Worm (Caenorhabditis elegans) whole organism, L4 larva: ENCODE results near the gene Y17G9B.5.
"Not testable (repeated sequence)": the region's sequence is repeated elsewhere in the genome, so short reads cannot be mapped to it uniquely, and the experiment has no call there.

Source experiments
- D1046.2 ChIP-seq: fragments of 200-800 bp; sonication (Bioruptor generic); IDR thresholded peaks from 2 replicates; pipeline ENCODE4 v1.3.6; 2022; ENCODE audit warnings: missing genetic modification characterization, missing compliant biosample characterization
- F26F4.8 ChIP-seq: fragments of 200-800 bp; sonication (Bioruptor generic); conservative IDR thresholded peaks from 2 replicates; pipeline ENCODE4 v1.3.6; 2022; ENCODE audit warnings: missing genetic modification characterization, missing compliant biosample characterization
- F49E8.2 ChIP-seq: sonication (generic microtip); optimal IDR thresholded peaks from 2 replicates; lab custom pipeline; 2016; ENCODE audit warnings: missing compliant biosample characterization, mild to moderate bottlenecking, missing genetic modification characterization, borderline replicate concordance
- T20F7.1 ChIP-seq: fragments of 200-800 bp; sonication (Bioruptor generic); optimal IDR thresholded peaks from 2 replicates; lab custom pipeline; 2018; ENCODE audit warnings: mild to moderate bottlenecking, missing genetic modification characterization, missing compliant biosample characterization
- T26A8.4 ChIP-seq: fragments of 200-800 bp; sonication (Bioruptor generic); IDR thresholded peaks from 2 replicates; pipeline ENCODE4 v1.3.6; 2022; ENCODE audit warnings: missing genetic modification characterization, missing compliant biosample characterization
- Y48G9A.11 ChIP-seq: fragments of 200-800 bp; sonication (Bioruptor generic); IDR thresholded peaks from 2 replicates; pipeline ENCODE4 v1.3.6; 2022; ENCODE audit warnings: missing genetic modification reagents, missing genetic modification characterization, missing compliant biosample characterization
- Y75B8A.6 ChIP-seq: fragments of 200-800 bp; sonication (Bioruptor generic); IDR thresholded peaks from 2 replicates; pipeline ENCODE4 v1.3.6; 2022; ENCODE audit warnings: missing genetic modification reagents, missing genetic modification characterization, missing compliant biosample characterization
- ZK337.2 ChIP-seq: fragments of 200-800 bp; sonication (Bioruptor generic); IDR thresholded peaks from 2 replicates; pipeline ENCODE4 v1.3.6; 2022; ENCODE audit warnings: missing genetic modification reagents, missing genetic modification characterization, missing compliant biosample characterization
- ZK546.5 ChIP-seq, 2 experiments: sonication (generic microtip); optimal IDR thresholded peaks; 2 replicates each; lab custom pipeline; 2017; ENCODE audit warnings: missing biosample characterization in 2 of 2, missing genetic modification characterization in 2 of 2
- ceh-20 ChIP-seq: fragments of 200-800 bp; sonication (Bioruptor generic); IDR thresholded peaks from 2 replicates; pipeline ENCODE4 v1.3.6; 2022; ENCODE audit warnings: missing genetic modification reagents, missing genetic modification characterization, missing compliant biosample characterization
- ceh-32 ChIP-seq: sonication (generic microtip); optimal IDR thresholded peaks from 2 replicates; lab custom pipeline; 2016; ENCODE audit warnings: mild to moderate bottlenecking, missing genetic modification characterization, missing compliant biosample characterization; ENCODE audit not compliant: poor library complexity
- ctbp-1 ChIP-seq: fragments of 200-800 bp; sonication (Bioruptor generic); IDR thresholded peaks from 2 replicates; pipeline ENCODE4 v1.3.6; 2022; ENCODE audit warnings: missing genetic modification reagents, missing genetic modification characterization, missing compliant biosample characterization
- daf-19 ChIP-seq: fragments of 200-800 bp; sonication (Bioruptor generic); conservative IDR thresholded peaks from 2 replicates; pipeline ENCODE4 v1.3.6; 2022; ENCODE audit warnings: missing genetic modification characterization, missing compliant biosample characterization
- daf-8 ChIP-seq: fragments of 200-800 bp; sonication (Bioruptor generic); IDR thresholded peaks from 2 replicates; pipeline ENCODE4 v1.3.6; 2022; ENCODE audit warnings: missing genetic modification characterization, missing compliant biosample characterization
- dmd-6 ChIP-seq: fragments of 200-800 bp; sonication (Bioruptor generic); IDR thresholded peaks from 2 replicates; pipeline ENCODE4 v1.3.6; 2022; ENCODE audit warnings: missing genetic modification reagents, missing genetic modification characterization, missing compliant biosample characterization
- dmd-8 ChIP-seq: fragments of 200-800 bp; sonication (Bioruptor generic); IDR thresholded peaks from 2 replicates; pipeline ENCODE4 v1.3.6; 2022; ENCODE audit warnings: missing genetic modification characterization, missing compliant biosample characterization
- dmd-9 ChIP-seq: fragments of 200-800 bp; sonication (Bioruptor generic); IDR thresholded peaks from 2 replicates; pipeline ENCODE4 v1.3.6; 2022; ENCODE audit warnings: missing genetic modification reagents, missing genetic modification characterization, missing compliant biosample characterization
- dpl-1 ChIP-seq: fragments of 150-350 bp; optimal IDR thresholded peaks from 2 replicates; lab custom pipeline; 2014; ENCODE audit warnings: missing biosample characterization, missing genetic modification reagents, missing genetic modification characterization
- egl-43 ChIP-seq: fragments of 200-800 bp; sonication (Bioruptor generic); IDR thresholded peaks from 2 replicates; pipeline ENCODE4 v1.3.6; 2022; ENCODE audit warnings: missing genetic modification reagents, missing genetic modification characterization, missing compliant biosample characterization
- hif-1 ChIP-seq, 2 experiments: sonication (generic microtip); optimal IDR thresholded peaks; 2 replicates each; lab custom pipeline; 2016 to 2017; ENCODE audit warnings: missing compliant biosample characterization in 2 of 2, missing genetic modification characterization in 2 of 2, missing genetic modification reagents in 2 of 2, missing genotype in 2 of 2, mild to moderate bottlenecking in 1 of 2
- hmg-1.1 ChIP-seq: fragments of 200-800 bp; sonication (Bioruptor generic); IDR thresholded peaks from 2 replicates; pipeline ENCODE4 v1.3.6; 2022; ENCODE audit warnings: missing genetic modification reagents, missing genetic modification characterization, missing compliant biosample characterization
- lin-1 ChIP-seq: fragments of 200-800 bp; sonication (Bioruptor generic); IDR thresholded peaks from 2 replicates; pipeline ENCODE4 v1.3.6; 2022; ENCODE audit warnings: missing genetic modification reagents, missing genetic modification characterization, missing compliant biosample characterization
- lin-15B ChIP-seq: fragments of 150-350 bp; sonication (generic microtip); optimal IDR thresholded peaks from 3 replicates; lab custom pipeline; 2014; ENCODE audit warnings: missing biosample characterization, missing genetic modification characterization
- lin-29 ChIP-seq: fragments of 200-800 bp; sonication (Bioruptor generic); IDR thresholded peaks from 2 replicates; pipeline ENCODE4 v1.3.6; 2022; ENCODE audit warnings: missing genetic modification reagents, missing genetic modification characterization, missing compliant biosample characterization
- lin-38 ChIP-seq: fragments of 200-800 bp; sonication (Bioruptor generic); IDR thresholded peaks from 2 replicates; pipeline ENCODE4 v1.3.6; 2022; ENCODE audit warnings: missing genetic modification reagents, missing genetic modification characterization, missing compliant biosample characterization
- lir-3 ChIP-seq: sonication (generic microtip); optimal IDR thresholded peaks from 2 replicates; lab custom pipeline; 2016; ENCODE audit warnings: mild to moderate bottlenecking, missing genetic modification characterization, missing compliant biosample characterization
- lsy-2 ChIP-seq, 2 experiments: fragments of 150-350 bp in 1 of 2; sonication (generic microtip) in 1 of 2; optimal IDR thresholded peaks; 2 replicates each; lab custom pipeline; 2014 to 2017; ENCODE audit warnings: missing biosample characterization in 2 of 2, missing genetic modification characterization in 2 of 2
- madf-5 ChIP-seq, 2 experiments: fragments of 200-800 bp; sonication (Bioruptor generic); IDR thresholded peaks; 2 replicates each; pipeline ENCODE4 v1.3.6; 2022; ENCODE audit warnings: missing compliant biosample characterization in 2 of 2, missing genetic modification characterization in 2 of 2
- mdt-29 ChIP-seq: fragments of 200-800 bp; sonication (Bioruptor generic); IDR thresholded peaks from 2 replicates; pipeline ENCODE4 v1.3.6; 2022; ENCODE audit warnings: missing genetic modification reagents, missing genetic modification characterization, missing compliant biosample characterization
- mxl-2 ChIP-seq: fragments of 200-800 bp; sonication (Bioruptor generic); conservative IDR thresholded peaks from 2 replicates; pipeline ENCODE4 v1.3.6; 2022; ENCODE audit warnings: missing genetic modification reagents, missing genetic modification characterization, missing compliant biosample characterization
- nhr-102 ChIP-seq: sonication (generic microtip); optimal IDR thresholded peaks from 2 replicates; lab custom pipeline; 2016; ENCODE audit warnings: mild to moderate bottlenecking, missing genetic modification characterization, moderate library complexity, missing compliant biosample characterization
- nhr-11 ChIP-seq: fragments of 150-350 bp; optimal IDR thresholded peaks from 2 replicates; lab custom pipeline; 2014; ENCODE audit warnings: missing biosample characterization, missing genetic modification characterization
- nhr-237 ChIP-seq: sonication (generic microtip); optimal IDR thresholded peaks from 2 replicates; lab custom pipeline; 2017; ENCODE audit warnings: missing biosample characterization, missing genetic modification characterization
- nhr-28 ChIP-seq: fragments of 150-350 bp; optimal IDR thresholded peaks from 2 replicates; lab custom pipeline; 2014; ENCODE audit warnings: missing biosample characterization, missing genetic modification characterization
- nhr-41 ChIP-seq: fragments of 200-800 bp; sonication (Bioruptor generic); IDR thresholded peaks from 2 replicates; pipeline ENCODE4 v1.3.6; 2022; ENCODE audit warnings: missing genetic modification reagents, missing genetic modification characterization, missing compliant biosample characterization
- nhr-42 ChIP-seq: fragments of 200-800 bp; sonication (Bioruptor generic); IDR thresholded peaks from 2 replicates; pipeline ENCODE4 v1.3.6; 2022; ENCODE audit warnings: missing genetic modification characterization, missing compliant biosample characterization
- nhr-77 ChIP-seq: fragments of 150-350 bp; optimal IDR thresholded peaks from 2 replicates; lab custom pipeline; 2014; ENCODE audit warnings: missing biosample characterization, missing genetic modification characterization
- pha-4 ChIP-seq, 2 experiments: fragments of 150-350 bp in 1 of 2; fragments of 200-800 bp in 1 of 2; sonication (Bioruptor generic) in 1 of 2; IDR thresholded peaks in 1 of 2; optimal IDR thresholded peaks in 1 of 2; 2 replicates each; pipeline versions ENCODE4 v1.3.6 to Lab custom; 2014 to 2022; ENCODE audit warnings: missing genetic modification characterization in 2 of 2, missing genetic modification reagents in 2 of 2, missing biosample characterization in 1 of 2, missing compliant biosample characterization in 1 of 2
- rbr-2 ChIP-seq: sonication (generic microtip); optimal IDR thresholded peaks from 2 replicates; lab custom pipeline; 2016; ENCODE audit warnings: missing genotype, missing genetic modification characterization, missing compliant biosample characterization
- saeg-2 ChIP-seq: fragments of 200-800 bp; sonication (Bioruptor generic); IDR thresholded peaks from 2 replicates; pipeline ENCODE4 v1.3.6; 2022; ENCODE audit warnings: missing genetic modification reagents, missing genetic modification characterization, missing compliant biosample characterization
- sdz-12 ChIP-seq: fragments of 200-800 bp; sonication (Bioruptor generic); optimal IDR thresholded peaks from 2 replicates; lab custom pipeline; 2018; ENCODE audit warnings: mild to moderate bottlenecking, missing genetic modification characterization, missing compliant biosample characterization
- snpc-1.2 ChIP-seq: fragments of 200-800 bp; sonication (Bioruptor generic); IDR thresholded peaks from 2 replicates; pipeline ENCODE4 v1.3.6; 2022; ENCODE audit warnings: missing genetic modification reagents, missing genetic modification characterization, missing compliant biosample characterization
- spr-1 ChIP-seq: sonication (generic microtip); optimal IDR thresholded peaks from 2 replicates; lab custom pipeline; 2016; ENCODE audit warnings: mild to moderate bottlenecking, missing genetic modification characterization, missing compliant biosample characterization
- spr-3 ChIP-seq: fragments of 200-800 bp; sonication (Bioruptor generic); optimal IDR thresholded peaks from 2 replicates; lab custom pipeline; 2018; ENCODE audit warnings: mild to moderate bottlenecking, missing genetic modification characterization, missing compliant biosample characterization
- tra-1 ChIP-seq: fragments of 200-800 bp; sonication (Bioruptor generic); IDR thresholded peaks from 2 replicates; pipeline ENCODE4 v1.3.6; 2022; ENCODE audit warnings: missing genetic modification reagents, missing genetic modification characterization, missing compliant biosample characterization
- unc-130 ChIP-seq: sonication (generic microtip); optimal IDR thresholded peaks from 2 replicates; lab custom pipeline; 2016; ENCODE audit warnings: missing genetic modification reagents, missing genetic modification characterization, missing compliant biosample characterization
- unc-62 ChIP-seq, 3 experiments: fragments of 150-350 bp in 1 of 3; sonication (generic microtip); optimal IDR thresholded peaks in 2 of 3; peaks in 1 of 3; 1 replicate in 1 of 3; 2 replicates in 2 of 3; lab custom pipeline; 2014 to 2017; ENCODE audit warnings: missing biosample characterization in 3 of 3, missing genetic modification characterization in 3 of 3, missing genetic modification reagents in 3 of 3, missing genotype in 1 of 3
- vab-7 ChIP-seq: fragments of 200-800 bp; sonication (Bioruptor generic); IDR thresholded peaks from 2 replicates; pipeline ENCODE4 v1.3.6; 2022; ENCODE audit warnings: missing genetic modification reagents, missing genetic modification characterization, missing compliant biosample characterization
- zfp-3 ChIP-seq: fragments of 200-800 bp; sonication (Bioruptor generic); conservative IDR thresholded peaks from 2 replicates; pipeline ENCODE4 v1.3.6; 2022; ENCODE audit warnings: missing genetic modification reagents, missing genetic modification characterization, missing compliant biosample characterization

Y17G9B.5 gene

ce11 chrIV:4727935-4728334 lies 22.1 kb upstream of the Y17G9B.5 start:
- TF ChIP-seq ZK337.2 (GFP tag; lab: Robert Waterston, UW) (peak; percentile 100), nhr-102 (tag; lab: Kevin White, UChicago) (peak; percentile 96), dmd-9 (GFP tag; lab: Robert Waterston, UW) (peak; percentile 100), unc-62 (GFP tag; optimal IDR thresholded peaks at IDR 0.05 in 1 of 2; lab: Kevin White, UChicago) (peak in 1 of 2 experiments; percentile 84), daf-8 (GFP tag; lab: Robert Waterston, UW) (peak; percentile 99), sdz-12 (GFP tag; lab: Kevin White, UChicago) (peak; percentile 1), nhr-42 (peak; percentile 100), nhr-77 (tag; lab: Kevin White, UChicago) (peak; percentile 71), tra-1 (GFP tag; lab: Robert Waterston, UW) (peak; percentile 100), nhr-237 (tag; lab: Kevin White, UChicago) (peak; percentile 55), madf-5 (GFP tag; IDR thresholded peaks at IDR 0.05; lab: Robert Waterston, UW) (peak; percentile 93 to 100), dmd-8 (GFP tag; lab: Robert Waterston, UW) (peak; percentile 82; the same call in 1 of the 2 replicates), snpc-1.2 (GFP tag; lab: Robert Waterston, UW) (peak; percentile 93), T26A8.4 (peak; percentile 99), lir-3 (tag; lab: Kevin White, UChicago) (peak; percentile 60), ceh-20 (peak; percentile 100), mxl-2 (GFP tag; lab: Robert Waterston, UW) (peak; percentile 95), lin-15B (tag; lab: Kevin White, UChicago) (peak; percentile 62), ceh-32 (peak; percentile 34), F49E8.2 (peak; percentile 0), lin-1 (GFP tag; lab: Robert Waterston, UW) (peak; percentile 98), mdt-29 (GFP tag; lab: Robert Waterston, UW) (peak; percentile 98), lin-29 (GFP tag; lab: Robert Waterston, UW) (peak; percentile 100), ctbp-1 (GFP tag; lab: Robert Waterston, UW) (peak; percentile 99), F26F4.8 (0 out of 2 replicates have a peak, but pooled peaks have one; percentile 33), Y48G9A.11 (GFP tag; lab: Robert Waterston, UW) (peak; percentile 96), dpl-1 (GFP tag; lab: Kevin White, UChicago) (peak; percentile 68), spr-3 (peak; percentile 70), saeg-2 (GFP tag; lab: Robert Waterston, UW) (peak; percentile 98), dmd-6 (peak; percentile 100), unc-130 (GFP tag; lab: Kevin White, UChicago) (peak; percentile 86), ZK546.5 (tag; optimal IDR thresholded peaks at IDR 0.05; lab: Kevin White, UChicago) (peak in 1 of 2 experiments; percentile 71), zfp-3 (GFP tag; lab: Robert Waterston, UW) (peak; percentile 100), daf-19 (GFP tag; lab: Robert Waterston, UW) (peak; percentile 100), lsy-2 (tag; optimal IDR thresholded peaks at IDR 0.05; lab: Kevin White, UChicago) (peak; percentile 97 to 98), D1046.2 (GFP tag; lab: Robert Waterston, UW) (peak; percentile 99), egl-43 (GFP tag; lab: Robert Waterston, UW) (peak; percentile 99), rbr-2 (peak; percentile 98), lin-38 (peak; percentile 100), spr-1 (peak; percentile 88), hif-1 (tag; optimal IDR thresholded peaks at IDR 0.05; lab: Kevin White, UChicago) (peak in 1 of 2 experiments; percentile 84), T20F7.1 (GFP tag; lab: Kevin White, UChicago) (peak; percentile 94), Y75B8A.6 (peak; percentile 99), pha-4 (GFP tag; IDR thresholded peaks at IDR 0.05; lab: Robert Waterston, UW) (peak; percentile 99), vab-7 (GFP tag; lab: Robert Waterston, UW) (peak; percentile 100), nhr-11 (peak; percentile 72), nhr-28 (tag; lab: Kevin White, UChicago) (peak; percentile 41), nhr-41 (GFP tag; lab: Robert Waterston, UW) (peak; percentile 95), hmg-1.1 (peak; percentile 99)
- TF ChIP-seq unc-62, pha-4 (tag; optimal IDR thresholded peaks at IDR 0.05; lab: Kevin White, UChicago): not testable (repeated sequence)
